Worm (Caenorhabditis elegans): ENCODE measurements around the gene rde-11.

rde-11 gene

DNA sequence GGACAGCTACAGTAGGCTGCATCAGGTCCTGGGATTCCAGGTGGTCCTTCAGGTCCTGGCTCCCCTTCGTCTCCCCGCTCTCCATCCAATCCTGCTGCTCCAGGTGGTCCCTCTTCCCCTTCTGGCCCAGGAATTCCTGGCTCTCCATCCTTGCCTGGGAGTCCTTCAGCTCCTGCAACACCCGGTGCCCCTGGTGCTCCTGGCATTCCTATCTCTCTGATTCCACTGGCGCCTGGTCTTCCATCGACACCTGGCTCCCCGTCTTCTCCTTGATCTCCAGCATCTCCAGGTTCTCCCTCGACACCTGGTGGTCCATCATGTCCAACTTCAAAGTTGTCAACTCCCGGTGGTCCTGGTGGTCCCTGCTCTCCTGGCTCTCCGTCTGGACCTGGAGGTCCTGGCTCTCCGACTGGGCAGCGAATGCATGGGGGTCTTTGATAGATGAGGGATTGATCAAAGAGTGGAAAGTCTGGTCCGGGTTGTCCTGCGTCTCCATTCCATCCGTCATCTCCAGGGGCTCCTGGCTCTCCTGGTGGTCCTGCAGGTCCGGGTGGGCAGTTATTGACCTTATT, 15.2 kb upstream of the rde-11 start:
- no peak for TF ChIP-seq lsy-2 (tag; optimal IDR thresholded peaks at IDR 0.05)
- TF ChIP-seq nhr-23 (tag; optimal IDR thresholded peaks at IDR 0.05): no peak
- no peak for TF ChIP-seq mbf-1 (tag; optimal IDR thresholded peaks at IDR 0.05)
- TF ChIP-seq blmp-1 (tag; optimal IDR thresholded peaks at IDR 0.05; ENCODE audit: insufficient read depth): no peak
- TF ChIP-seq nhr-11 (tag; optimal IDR thresholded peaks at IDR 0.05): no peak
- no peak for TF ChIP-seq alr-1 (tag; optimal IDR thresholded peaks at IDR 0.05)
- no peak for TF ChIP-seq nhr-25 (tag; optimal IDR thresholded peaks at IDR 0.05)
- TF ChIP-seq ZK546.5 (tag; optimal IDR thresholded peaks at IDR 0.05): no peak
- no peak for TF ChIP-seq Y55F3AM.14 (GFP tag; optimal IDR thresholded peaks at IDR 0.05)
- TF ChIP-seq ztf-1 (GFP tag; conservative IDR thresholded peaks at IDR 0.05): no peak
- no peak for TF ChIP-seq nhr-77 (tag; optimal IDR thresholded peaks at IDR 0.05)
- TF ChIP-seq lin-11 (tag; optimal IDR thresholded peaks at IDR 0.05): no peak
- no peak for TF ChIP-seq unc-55 (GFP tag; optimal IDR thresholded peaks at IDR 0.05)
- TF ChIP-seq aly-2 (tag; optimal IDR thresholded peaks at IDR 0.05): no peak

ce11 chrIV:13090967-13091366, 14.0 kb upstream of the rde-11 start, which contains the start of gene col-132:
TSS of gene col-132 (minus strand) at chrIV:13091067.
- TF ChIP-seq peb-1 (tag; optimal IDR thresholded peaks at IDR 0.05): no peak
- TF ChIP-seq R02D3.7 (tag; optimal IDR thresholded peaks at IDR 0.05): no peak

DNA sequence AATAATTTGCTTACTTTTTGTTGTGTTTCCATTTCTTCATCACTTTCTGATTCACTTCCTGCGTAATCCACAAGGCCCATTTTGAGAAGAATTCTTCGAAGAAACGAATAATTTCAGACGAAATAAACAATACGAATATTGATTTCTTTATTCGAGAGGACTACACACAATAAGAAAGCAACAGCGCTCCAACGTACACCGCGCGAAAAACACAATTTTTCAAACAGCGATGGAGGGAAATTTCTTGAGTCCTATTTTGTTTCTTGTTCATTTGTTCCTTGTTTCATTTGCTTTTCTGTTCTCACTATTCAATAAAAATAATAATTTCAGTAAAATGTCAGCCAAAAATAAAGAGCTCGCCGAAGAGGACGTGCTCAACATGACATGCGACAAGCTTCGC, 11.3 kb upstream of the rde-11 start, which contains the start of the genes prcc-1 and C39E9.12:
TSS of gene prcc-1 (minus strand) at position 119 of the 400 bp plus-strand sequence.
TSS of gene C39E9.12 (plus strand) at position 331 of the 400 bp plus-strand sequence.
- TF ChIP-seq nhr-6 (tag; optimal IDR thresholded peaks at IDR 0.05) (peak; percentile 23), peb-1 (tag; optimal IDR thresholded peaks at IDR 0.05) (no peak), gmeb-1 (tag; optimal IDR thresholded peaks at IDR 0.05) (peak; percentile 87), zag-1 (tag; optimal IDR thresholded peaks at IDR 0.05) (no peak), mab-5 (tag; optimal IDR thresholded peaks at IDR 0.05) (no peak), Y55F3AM.14 (GFP tag; optimal IDR thresholded peaks at IDR 0.05) (no peak), fos-1 (tag; optimal IDR thresholded peaks at IDR 0.05) (peak; percentile 32), nhr-21 (tag; optimal IDR thresholded peaks at IDR 0.05) (no peak), alr-1 (tag; optimal IDR thresholded peaks at IDR 0.05) (no peak), ceh-16 (tag; optimal IDR thresholded peaks at IDR 0.05) (no peak), snpc-4 (tag; optimal IDR thresholded peaks at IDR 0.05) (peak; percentile 44), ZK546.5 (tag; optimal IDR thresholded peaks at IDR 0.05) (no peak), egl-27 (tag; optimal IDR thresholded peaks at IDR 0.05) (peak; percentile 6), mbf-1 (tag; optimal IDR thresholded peaks at IDR 0.05) (no peak), lsy-2 (tag; optimal IDR thresholded peaks at IDR 0.05) (peak; percentile 31 to 86), dmd-4 (tag; optimal IDR thresholded peaks at IDR 0.05) (no peak), blmp-1 (tag; optimal IDR thresholded peaks at IDR 0.05; ENCODE audit: insufficient read depth) (no peak), elt-1 (tag; optimal IDR thresholded peaks at IDR 0.05) (no peak), elt-3 (tag; optimal IDR thresholded peaks at IDR 0.05) (no peak), lin-39 (tag; optimal IDR thresholded peaks at IDR 0.05) (no peak), nhr-129 (tag; optimal IDR thresholded peaks at IDR 0.05) (peak; percentile 96), skn-1 (tag; optimal IDR thresholded peaks at IDR 0.05) (no peak), R02D3.7 (tag; optimal IDR thresholded peaks at IDR 0.05) (no peak), sma-9 (GFP tag; optimal IDR thresholded peaks at IDR 0.05) (peak; percentile 54), sma-9 (tag; optimal IDR thresholded peaks at IDR 0.05) (no peak), ama-1 (optimal IDR thresholded peaks at IDR 0.05) (no peak), F13H6.1 (tag; optimal IDR thresholded peaks at IDR 0.05) (no peak), unc-39 (tag; optimal IDR thresholded peaks at IDR 0.05) (no peak), nhr-237 (tag; optimal IDR thresholded peaks at IDR 0.05) (no peak), ceh-82 (tag; optimal IDR thresholded peaks at IDR 0.05) (no peak), nhr-10 (tag; optimal IDR thresholded peaks at IDR 0.05) (no peak), nhr-77 (tag; optimal IDR thresholded peaks at IDR 0.05) (no peak), unc-55 (GFP tag; optimal IDR thresholded peaks at IDR 0.05) (peak; percentile 94), nhr-11 (tag; optimal IDR thresholded peaks at IDR 0.05) (no peak), mdl-1 (tag; optimal IDR thresholded peaks at IDR 0.05) (no peak), aly-2 (tag; optimal IDR thresholded peaks at IDR 0.05) (no peak), nhr-25 (tag; optimal IDR thresholded peaks at IDR 0.05) (no peak), nhr-23 (tag; optimal IDR thresholded peaks at IDR 0.05) (no peak), sma-3 (GFP tag; optimal IDR thresholded peaks at IDR 0.05) (peak; percentile 47), C34F6.9 (tag; optimal IDR thresholded peaks at IDR 0.05) (peak; percentile 86), ztf-4 (tag; optimal IDR thresholded peaks at IDR 0.05) (no peak), ztf-1 (GFP tag; conservative IDR thresholded peaks at IDR 0.05) (no peak), crh-2 (tag; optimal IDR thresholded peaks at IDR 0.05) (peak; percentile 76), sem-4 (tag; optimal IDR thresholded peaks at IDR 0.05) (no peak), lin-11 (tag; optimal IDR thresholded peaks at IDR 0.05) (no peak), unc-62 (GFP tag; optimal IDR thresholded peaks at IDR 0.05) (no peak), ztf-11 (tag; optimal IDR thresholded peaks at IDR 0.05) (no peak), lin-13 (GFP tag; optimal IDR thresholded peaks at IDR 0.05) (no peak), nhr-12 (tag; optimal IDR thresholded peaks at IDR 0.05) (no peak)
